Worm (Caenorhabditis elegans): Measurements from ENCODE around the gene eif-3.F.

ce11 chrII:9308614-9309046 is 22.8 kb upstream of the eif-3.F start:
- no peak for TF ChIP-seq med-1 (GFP tag; optimal IDR thresholded peaks at IDR 0.05; ENCODE audit: insufficient read depth)
- no peak for TF ChIP-seq ref-1 (GFP tag; conservative IDR thresholded peaks at IDR 0.05)
- no peak for TF ChIP-seq klf-2 (GFP tag; conservative IDR thresholded peaks at IDR 0.05)
- TF ChIP-seq T22C8.4 (GFP tag; IDR thresholded peaks at IDR 0.05) = no peak
- no peak for TF ChIP-seq ztf-29 (GFP tag; IDR thresholded peaks at IDR 0.05)
- peak; percentile 59; the same call in 1 of the 2 replicates for TF ChIP-seq tab-1 (GFP tag; IDR thresholded peaks at IDR 0.05)

Measured in whole organism, midembryonic.